Worm (Caenorhabditis elegans) whole organism, mixed stage, embryonic: ENCODE results near the gene K08E5.1.

Experiments
- elt-1 ChIP-seq: sonication (generic microtip); optimal IDR thresholded peaks from 2 replicates; lab custom pipeline; 2017; ENCODE audit warnings: missing genetic modification characterization, mild to moderate bottlenecking, missing compliant biosample characterization, antibody characterized with exemption, moderate library complexity, borderline replicate concordance; ENCODE audit not compliant: insufficient read depth
- elt-3 ChIP-seq: fragments of 150-350 bp; optimal IDR thresholded peaks from 2 replicates; lab custom pipeline; 2014; ENCODE audit warnings: missing biosample characterization, missing genetic modification characterization
- hlh-1 ChIP-seq: fragments of 150-350 bp; optimal IDR thresholded peaks from 2 replicates; lab custom pipeline; 2014; ENCODE audit warnings: missing biosample characterization, missing genetic modification reagents, missing genetic modification characterization
- lin-13 ChIP-seq: fragments of 150-350 bp; optimal IDR thresholded peaks from 2 replicates; lab custom pipeline; 2014; ENCODE audit warnings: missing biosample characterization, missing genetic modification characterization
- lsy-2 ChIP-seq: fragments of 150-350 bp; optimal IDR thresholded peaks from 2 replicates; lab custom pipeline; 2014; ENCODE audit warnings: missing biosample characterization, missing genetic modification characterization
- mab-5 ChIP-seq: fragments of 150-350 bp; optimal IDR thresholded peaks from 2 replicates; lab custom pipeline; 2014; ENCODE audit warnings: missing biosample characterization, missing genetic modification characterization
- nhr-12 ChIP-seq: fragments of 150-350 bp; optimal IDR thresholded peaks from 2 replicates; lab custom pipeline; 2014; ENCODE audit warnings: missing biosample characterization, missing genetic modification characterization
- nhr-2 ChIP-seq: fragments of 150-350 bp; optimal IDR thresholded peaks from 2 replicates; lab custom pipeline; 2014; ENCODE audit warnings: missing biosample characterization, missing genetic modification characterization
- nhr-76 ChIP-seq: sonication (generic microtip); optimal IDR thresholded peaks from 2 replicates; lab custom pipeline; 2017; ENCODE audit warnings: missing biosample characterization, missing genetic modification characterization
- pha-4 ChIP-seq: fragments of 150-350 bp; optimal IDR thresholded peaks from 2 replicates; lab custom pipeline; 2018; ENCODE audit warnings: missing biosample characterization, missing genetic modification reagents, missing genetic modification characterization
- sem-2 ChIP-seq: fragments of 200-800 bp; sonication (Bioruptor generic); optimal IDR thresholded peaks from 2 replicates; lab custom pipeline; 2018; ENCODE audit warnings: mild to moderate bottlenecking, missing genetic modification characterization, missing compliant biosample characterization
- snpc-4 ChIP-seq: fragments of 150-350 bp; optimal IDR thresholded peaks from 2 replicates; lab custom pipeline; 2014; ENCODE audit warnings: missing biosample characterization, missing genetic modification characterization
- unc-39 ChIP-seq: fragments of 150-350 bp; optimal IDR thresholded peaks from 2 replicates; lab custom pipeline; 2014; ENCODE audit warnings: missing biosample characterization, missing genetic modification characterization
- unc-62 ChIP-seq: fragments of 150-350 bp; optimal IDR thresholded peaks from 2 replicates; lab custom pipeline; 2014; ENCODE audit warnings: missing biosample characterization, missing genetic modification reagents, missing genetic modification characterization

DNA sequence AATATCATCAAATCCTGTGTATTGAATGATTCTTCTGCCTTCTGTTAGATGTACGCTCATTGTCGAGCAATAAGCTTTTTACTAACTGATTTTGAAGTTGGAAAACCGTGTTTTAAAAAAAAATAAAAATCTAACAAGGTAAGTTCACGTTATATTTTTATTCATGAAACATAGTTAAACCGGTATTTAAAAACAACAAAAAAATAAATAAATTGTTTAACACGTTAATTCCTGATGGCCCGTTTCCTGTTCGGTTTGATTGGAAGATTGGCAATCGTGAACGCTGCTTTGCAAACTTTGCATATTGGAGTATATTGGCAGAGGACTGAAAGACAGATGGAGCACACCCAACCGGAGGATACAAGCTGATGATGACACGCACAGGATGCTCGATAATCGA lies 27.8 kb downstream of the K08E5.1 start, which contains the start of gene ZK1128.3:
- TF ChIP-seq nhr-76 (tag; lab: Kevin White, UChicago) (no peak), lin-13 (tag; lab: Kevin White, UChicago) (no peak), hlh-1 (tag; lab: Kevin White, UChicago) (no peak), elt-1 (tag; lab: Kevin White, UChicago) (no peak), pha-4 (tag; lab: Kevin White, UChicago) (no peak), mab-5 (no peak), unc-39 (no peak), lsy-2 (tag; lab: Kevin White, UChicago) (no peak), unc-62 (GFP tag; lab: Kevin White, UChicago) (no peak), nhr-2 (no peak), sem-2 (GFP tag; lab: Kevin White, UChicago) (no peak), snpc-4 (tag; lab: Kevin White, UChicago) (no peak), elt-3 (tag; lab: Kevin White, UChicago) (no peak), nhr-12 (tag; lab: Kevin White, UChicago) (no peak)
